Fruit fly (Drosophila melanogaster) whole organism, embryonic: ENCODE results near the gene cass.

Experiments used
- CG12236 ChIP-seq: fragments of 200-800 bp; sonication (Bioruptor generic); optimal IDR thresholded peaks from 2 replicates; lab custom pipeline; 2016; ENCODE audit warnings: missing biosample characterization, missing genetic modification characterization
- CG8290 ChIP-seq, 3 experiments: fragments of 200-800 bp; sonication (Bioruptor generic); optimal IDR thresholded peaks; 2 replicates each; lab custom pipeline; 2016 to 2019; ENCODE audit warnings: missing biosample characterization in 3 of 3, missing genetic modification characterization in 3 of 3, mild to moderate bottlenecking in 2 of 3, moderate library complexity in 1 of 3
- D19B ChIP-seq: fragments of 200-800 bp; sonication (Bioruptor generic); optimal IDR thresholded peaks from 2 replicates; lab custom pipeline; 2017; ENCODE audit warnings: missing biosample characterization, mild to moderate bottlenecking, missing genetic modification characterization
- Drgx ChIP-seq: fragments of 200-800 bp; sonication (Bioruptor generic); IDR thresholded peaks from 2 replicates; pipeline ENCODE4 v1.3.6; 2022; ENCODE audit warnings: missing biosample characterization, missing genetic modification characterization
- HLHmδ ChIP-seq: fragments of 200-800 bp; sonication (Bioruptor generic); optimal IDR thresholded peaks from 2 replicates; lab custom pipeline; 2018; ENCODE audit warnings: missing biosample characterization, mild to moderate bottlenecking, missing genetic modification characterization, moderate library complexity
- Rfx ChIP-seq: fragments of 200-800 bp; sonication (Bioruptor generic); IDR thresholded peaks from 2 replicates; pipeline ENCODE4 v1.3.6; 2022; ENCODE audit warnings: missing biosample characterization, missing genetic modification characterization
- Six4 ChIP-seq: fragments of 200-800 bp; sonication (Bioruptor generic); optimal IDR thresholded peaks from 2 replicates; lab custom pipeline; 2016; ENCODE audit warnings: missing biosample characterization, missing genetic modification characterization
- br ChIP-seq: fragments of >200 bp; optimal IDR thresholded peaks from 2 replicates; lab custom pipeline; 2017
- dm ChIP-seq: fragments of 200-800 bp; sonication (Bioruptor generic); optimal IDR thresholded peaks from 3 replicates; lab custom pipeline; 2016; ENCODE audit warnings: missing biosample characterization, missing genetic modification characterization
- emc ChIP-seq: fragments of 200-800 bp; sonication (Bioruptor generic); optimal IDR thresholded peaks from 2 replicates; lab custom pipeline; 2016; ENCODE audit warnings: missing biosample characterization, missing genetic modification characterization
- fru ChIP-seq: fragments of >200 bp; optimal IDR thresholded peaks from 2 replicates; lab custom pipeline; 2017
- odd ChIP-seq: fragments of 200-800 bp; sonication (Bioruptor generic); optimal IDR thresholded peaks from 2 replicates; lab custom pipeline; 2017; ENCODE audit warnings: missing biosample characterization, mild to moderate bottlenecking, missing genetic modification characterization
- slp2 ChIP-seq: fragments of 200-800 bp; sonication (Bioruptor generic); optimal IDR thresholded peaks from 2 replicates; lab custom pipeline; 2016; ENCODE audit warnings: missing biosample characterization, missing genetic modification characterization
- vvl ChIP-seq: fragments of 200-800 bp; sonication (Bioruptor generic); IDR thresholded peaks from 2 replicates; pipeline ENCODE4 v1.3.6; 2022; ENCODE audit warnings: missing biosample characterization, missing genetic modification characterization

- peak; percentile 95 for TF ChIP-seq vvl (GFP tag; lab: Robert Waterston, UW)
- TF ChIP-seq Drgx (GFP tag; lab: Robert Waterston, UW): peak; percentile 91
- peak; percentile 88 for TF ChIP-seq dm (GFP tag; lab: Kevin White, UChicago)
- peak; percentile 82 for TF ChIP-seq CG12236
- peak; percentile 72 for TF ChIP-seq CG8290 (GFP tag; optimal IDR thresholded peaks at IDR 0.05; lab: Kevin White, UChicago)
- TF ChIP-seq CG8290 (tag; optimal IDR thresholded peaks at IDR 0.05; lab: Kevin White, UChicago): peak; percentile 35 to 97
- TF ChIP-seq br (lab: Kevin White, UChicago): no peak
- peak; percentile 90 for TF ChIP-seq Six4 (GFP tag; lab: Kevin White, UChicago)
- peak; percentile 94 for TF ChIP-seq slp2 (GFP tag; lab: Kevin White, UChicago)
- TF ChIP-seq odd (GFP tag; lab: Kevin White, UChicago): peak; percentile 63
- TF ChIP-seq emc (GFP tag; lab: Kevin White, UChicago): peak; percentile 92
- TF ChIP-seq D19B (GFP tag; lab: Kevin White, UChicago): peak; percentile 81
- peak; percentile 98 for TF ChIP-seq Rfx
- no peak for TF ChIP-seq HLHmδ (GFP tag; lab: Kevin White, UChicago)
- TF ChIP-seq fru (lab: Kevin White, UChicago): no peak
Observed at dm6 chr2L:17484174-17484573, 6.5 kb upstream of the cass start, which contains the start of the genes GCS2beta and CG5131.
